Fruit fly (Drosophila melanogaster): ENCODE measurements around the gene nrv1.

- no peak for TF ChIP-seq CG10147 (GFP tag; optimal IDR thresholded peaks at IDR 0.05)
- no peak for TF ChIP-seq Optix (GFP tag; IDR thresholded peaks at IDR 0.05)
- no peak for TF ChIP-seq chn (GFP tag; optimal IDR thresholded peaks at IDR 0.05)
- TF ChIP-seq Eip74EF (GFP tag; optimal IDR thresholded peaks at IDR 0.05): no peak
- TF ChIP-seq Side (GFP tag; optimal IDR thresholded peaks at IDR 0.05): no peak
- TF ChIP-seq CG4854 (GFP tag; optimal IDR thresholded peaks at IDR 0.05): no peak
- no peak for TF ChIP-seq HLH3B (GFP tag; IDR thresholded peaks at IDR 0.05)
- TF ChIP-seq CG14667 (GFP tag; IDR thresholded peaks at IDR 0.05): no peak
- no peak for TF ChIP-seq pzg (GFP tag; optimal IDR thresholded peaks at IDR 0.05)
- no peak for TF ChIP-seq Dfd (GFP tag; optimal IDR thresholded peaks at IDR 0.05)
- no peak for TF ChIP-seq ara (GFP tag; IDR thresholded peaks at IDR 0.05)
- no peak for TF ChIP-seq B-H1 (GFP tag; IDR thresholded peaks at IDR 0.05)
- no peak for TF ChIP-seq CG3281 (GFP tag; optimal IDR thresholded peaks at IDR 0.05)
Observed at dm6 chr2L:6741980-6742591, 44.6 kb downstream of the nrv1 start, which contains the start of gene meng.
